Worm (Caenorhabditis elegans) whole organism, young adult: ENCODE results near the gene sucl-1.

Experiments used
- B0261.1 ChIP-seq: sonication (generic microtip); optimal IDR thresholded peaks from 2 replicates; lab custom pipeline; 2016; ENCODE audit warnings: mild to moderate bottlenecking, missing genetic modification characterization, moderate library complexity, missing compliant biosample characterization
- F10E7.11 ChIP-seq: sonication (generic microtip); optimal IDR thresholded peaks from 2 replicates; lab custom pipeline; 2017; ENCODE audit warnings: mild to moderate bottlenecking, missing genetic modification characterization, moderate library complexity, missing compliant biosample characterization
- F22D6.2 ChIP-seq: sonication (generic microtip); optimal IDR thresholded peaks from 2 replicates; lab custom pipeline; 2016; ENCODE audit warnings: mild to moderate bottlenecking, missing genetic modification characterization, missing compliant biosample characterization
- F37B4.10 ChIP-seq: fragments of 200-800 bp; sonication (Bioruptor generic); IDR thresholded peaks from 2 replicates; pipeline ENCODE4 v1.3.6; 2022; ENCODE audit warnings: missing genetic modification characterization, missing compliant biosample characterization
- F39B2.1 ChIP-seq: fragments of 200-800 bp; sonication (Bioruptor generic); IDR thresholded peaks from 2 replicates; pipeline ENCODE4 v1.3.6; 2022; ENCODE audit warnings: missing genetic modification reagents, missing genetic modification characterization, missing compliant biosample characterization
- F52B5.7 ChIP-seq: sonication (generic microtip); optimal IDR thresholded peaks from 2 replicates; lab custom pipeline; 2016; ENCODE audit warnings: mild to moderate bottlenecking, missing genetic modification characterization, missing compliant biosample characterization
- K11D2.4 ChIP-seq: fragments of 200-800 bp; sonication (Bioruptor generic); IDR thresholded peaks from 2 replicates; pipeline ENCODE4 v1.3.6; 2022; ENCODE audit warnings: missing genetic modification reagents, missing genetic modification characterization, missing compliant biosample characterization
- T07F8.4 ChIP-seq: sonication (generic microtip); optimal IDR thresholded peaks from 2 replicates; lab custom pipeline; 2016; ENCODE audit warnings: mild to moderate bottlenecking, missing genetic modification characterization, moderate library complexity, missing compliant biosample characterization
- Y56A3A.18 ChIP-seq: fragments of 200-800 bp; sonication (Bioruptor generic); IDR thresholded peaks from 2 replicates; pipeline ENCODE4 v1.3.6; 2022; ENCODE audit warnings: missing genetic modification reagents, missing genetic modification characterization, missing compliant biosample characterization
- ZK185.1 ChIP-seq: sonication (generic microtip); optimal IDR thresholded peaks from 2 replicates; lab custom pipeline; 2016; ENCODE audit warnings: mild to moderate bottlenecking, missing genetic modification characterization, missing compliant biosample characterization; ENCODE audit not compliant: poor library complexity, severe bottlenecking
- atf-7 ChIP-seq: sonication (generic microtip); optimal IDR thresholded peaks from 2 replicates; lab custom pipeline; 2017; ENCODE audit warnings: mild to moderate bottlenecking, missing genetic modification characterization, missing compliant biosample characterization
- athp-1 ChIP-seq: sonication (generic microtip); optimal IDR thresholded peaks from 2 replicates; lab custom pipeline; 2017; ENCODE audit warnings: mild to moderate bottlenecking, missing genetic modification characterization, missing compliant biosample characterization
- cebp-1 ChIP-seq, 2 experiments: fragments of 200-800 bp in 1 of 2; sonication (Bioruptor generic) in 1 of 2; sonication (generic microtip) in 1 of 2; IDR thresholded peaks in 1 of 2; optimal IDR thresholded peaks in 1 of 2; 2 replicates each; pipeline versions ENCODE4 v1.3.6 to Lab custom; 2017 to 2022; ENCODE audit warnings: missing compliant biosample characterization in 2 of 2, missing genetic modification characterization in 2 of 2, mild to moderate bottlenecking in 1 of 2, missing genetic modification reagents in 1 of 2, moderate library complexity in 1 of 2
- dox-1 ChIP-seq: fragments of 200-800 bp; sonication (Bioruptor generic); IDR thresholded peaks from 2 replicates; pipeline ENCODE4 v1.3.6; 2022; ENCODE audit warnings: missing genetic modification reagents, missing genetic modification characterization, missing compliant biosample characterization
- ekl-4 ChIP-seq: fragments of 200-800 bp; sonication (Bioruptor generic); IDR thresholded peaks from 2 replicates; pipeline ENCODE4 v1.3.6; 2022; ENCODE audit warnings: missing genetic modification reagents, missing genetic modification characterization, missing compliant biosample characterization
- ets-4 ChIP-seq: fragments of 200-800 bp; sonication (Bioruptor generic); optimal IDR thresholded peaks from 2 replicates; lab custom pipeline; 2018; ENCODE audit warnings: mild to moderate bottlenecking, missing genetic modification characterization, missing compliant biosample characterization
- hlh-12 ChIP-seq: sonication (generic microtip); optimal IDR thresholded peaks from 2 replicates; lab custom pipeline; 2016; ENCODE audit warnings: missing genetic modification characterization, missing compliant biosample characterization
- hlh-26 ChIP-seq: fragments of 200-800 bp; sonication (Bioruptor generic); conservative IDR thresholded peaks from 2 replicates; pipeline ENCODE4 v1.3.6; 2022; ENCODE audit warnings: missing genetic modification reagents, missing genetic modification characterization, missing compliant biosample characterization
- hmg-1.2 ChIP-seq: fragments of 200-800 bp; sonication (Bioruptor generic); IDR thresholded peaks from 2 replicates; pipeline ENCODE4 v1.3.6; 2022; ENCODE audit warnings: missing genetic modification reagents, missing genetic modification characterization, missing compliant biosample characterization
- hmg-20 ChIP-seq: fragments of 200-800 bp; sonication (Bioruptor generic); IDR thresholded peaks from 2 replicates; pipeline ENCODE4 v1.3.6; 2022; ENCODE audit warnings: missing genetic modification reagents, missing genetic modification characterization, missing compliant biosample characterization
- lag-1 ChIP-seq: fragments of 200-800 bp; sonication (Bioruptor generic); IDR thresholded peaks from 2 replicates; pipeline ENCODE4 v1.3.6; 2022; ENCODE audit warnings: missing genetic modification reagents, missing genetic modification characterization, missing compliant biosample characterization
- let-526 ChIP-seq: fragments of 200-800 bp; sonication (Bioruptor generic); IDR thresholded peaks from 2 replicates; pipeline ENCODE4 v1.3.6; 2022; ENCODE audit warnings: missing genetic modification reagents, missing genetic modification characterization, missing compliant biosample characterization
- lin-40 ChIP-seq: sonication (generic microtip); optimal IDR thresholded peaks from 2 replicates; lab custom pipeline; 2016; ENCODE audit warnings: missing genetic modification characterization, mild to moderate bottlenecking, missing compliant biosample characterization, missing genotype, missing genetic modification reagents
- madf-10 ChIP-seq: sonication (generic microtip); optimal IDR thresholded peaks from 2 replicates; lab custom pipeline; 2016; ENCODE audit warnings: mild to moderate bottlenecking, missing genetic modification characterization, missing compliant biosample characterization
- madf-6 ChIP-seq: fragments of 200-800 bp; sonication (Bioruptor generic); IDR thresholded peaks from 2 replicates; pipeline ENCODE4 v1.3.6; 2022; ENCODE audit warnings: missing genetic modification reagents, missing genetic modification characterization, missing compliant biosample characterization
- mcd-1 ChIP-seq: fragments of 200-800 bp; sonication (Bioruptor generic); IDR thresholded peaks from 2 replicates; pipeline ENCODE4 v1.3.6; 2022; ENCODE audit warnings: missing genetic modification reagents, missing genetic modification characterization, missing compliant biosample characterization
- mes-4 ChIP-seq: sonication (generic microtip); optimal IDR thresholded peaks from 2 replicates; lab custom pipeline; 2016; ENCODE audit warnings: missing genotype, missing genetic modification characterization, missing compliant biosample characterization
- mxl-1 ChIP-seq: sonication (generic microtip); optimal IDR thresholded peaks from 2 replicates; lab custom pipeline; 2016; ENCODE audit warnings: missing genetic modification characterization, missing compliant biosample characterization
- nfya-1 ChIP-seq: sonication (generic microtip); optimal IDR thresholded peaks from 2 replicates; lab custom pipeline; 2017; ENCODE audit warnings: antibody characterized with exemption, missing compliant biosample characterization, missing genetic modification characterization, borderline replicate concordance; ENCODE audit not compliant: insufficient read depth
- nfyb-1 ChIP-seq: fragments of 200-800 bp; sonication (Bioruptor generic); IDR thresholded peaks from 2 replicates; pipeline ENCODE4 v1.3.6; 2022; ENCODE audit warnings: missing genetic modification reagents, missing genetic modification characterization, missing compliant biosample characterization
- nhr-90 ChIP-seq: sonication (generic microtip); optimal IDR thresholded peaks from 2 replicates; lab custom pipeline; 2016; ENCODE audit warnings: missing genotype, mild to moderate bottlenecking, missing genetic modification characterization, missing compliant biosample characterization
- pbrm-1 ChIP-seq: fragments of 200-800 bp; sonication (Bioruptor generic); IDR thresholded peaks from 2 replicates; pipeline ENCODE4 v1.3.6; 2022; ENCODE audit warnings: missing genetic modification reagents, missing genetic modification characterization, missing compliant biosample characterization
- pha-4 ChIP-seq: fragments of 150-350 bp; sonication (generic microtip); optimal IDR thresholded peaks from 2 replicates; lab custom pipeline; 2014; ENCODE audit warnings: missing biosample characterization, missing genetic modification reagents, missing genetic modification characterization
- rcor-1 ChIP-seq: fragments of 200-800 bp; sonication (Bioruptor generic); IDR thresholded peaks from 2 replicates; pipeline ENCODE4 v1.3.6; 2022; ENCODE audit warnings: missing genetic modification reagents, missing genetic modification characterization, missing compliant biosample characterization
- repo-1 ChIP-seq: sonication (generic microtip); optimal IDR thresholded peaks from 2 replicates; lab custom pipeline; 2017; ENCODE audit warnings: mild to moderate bottlenecking, missing genetic modification characterization, missing compliant biosample characterization
- snpc-1.3 ChIP-seq: sonication (generic microtip); optimal IDR thresholded peaks from 2 replicates; lab custom pipeline; 2017; ENCODE audit warnings: missing genetic modification characterization, mild to moderate bottlenecking, missing compliant biosample characterization, antibody characterized with exemption, moderate library complexity, missing genotype, missing genetic modification reagents; ENCODE audit not compliant: insufficient read depth
- snpc-4 ChIP-seq, 5 experiments: fragments of 150-350 bp in 1 of 5; sonication (generic microtip) in 4 of 5; optimal IDR thresholded peaks; 2 replicates each; lab custom pipeline; 2014 to 2018; ENCODE audit warnings: missing genetic modification characterization in 5 of 5, missing biosample characterization in 3 of 5, antibody characterized with exemption in 2 of 5, mild to moderate bottlenecking in 2 of 5, missing compliant biosample characterization in 2 of 5, missing genotype in 2 of 5, moderate library complexity in 2 of 5, missing genetic modification reagents in 1 of 5
- somi-1 ChIP-seq: fragments of 200-800 bp; sonication (Bioruptor generic); optimal IDR thresholded peaks from 2 replicates; lab custom pipeline; 2018; ENCODE audit warnings: mild to moderate bottlenecking, missing genetic modification characterization, missing compliant biosample characterization
- sptf-2 ChIP-seq: fragments of 200-800 bp; sonication (Bioruptor generic); optimal IDR thresholded peaks from 2 replicates; lab custom pipeline; 2018; ENCODE audit warnings: mild to moderate bottlenecking, missing genetic modification characterization, missing compliant biosample characterization
- xnd-1 ChIP-seq: sonication (generic microtip); optimal IDR thresholded peaks from 2 replicates; lab custom pipeline; 2016; ENCODE audit warnings: missing genotype, missing genetic modification reagents, missing genetic modification characterization, missing compliant biosample characterization
- zfh-2 ChIP-seq: fragments of 200-800 bp; sonication (Bioruptor generic); conservative IDR thresholded peaks from 2 replicates; pipeline ENCODE4 v1.3.6; 2022; ENCODE audit warnings: missing genetic modification reagents, missing genetic modification characterization, missing compliant biosample characterization
- ztf-18 ChIP-seq: sonication (generic microtip); optimal IDR thresholded peaks from 2 replicates; lab custom pipeline; 2016; ENCODE audit warnings: missing genotype, mild to moderate bottlenecking, missing genetic modification characterization, missing compliant biosample characterization
- ztf-26 ChIP-seq: sonication (generic microtip); optimal IDR thresholded peaks from 2 replicates; lab custom pipeline; 2017; ENCODE audit warnings: missing genetic modification characterization, missing compliant biosample characterization
- ztf-6 ChIP-seq: fragments of 200-800 bp; sonication (Bioruptor generic); IDR thresholded peaks from 2 replicates; pipeline ENCODE4 v1.3.6; 2022; ENCODE audit warnings: missing genetic modification reagents, missing genetic modification characterization, missing compliant biosample characterization

Gene sucl-1

ce11 chrX:14706698-14707285, 47.0 kb upstream of the sucl-1 start, which contains the start of gene tmem-184 (continued):
- TF ChIP-seq ekl-4 (peak; percentile 36; the same call in 1 of the 2 replicates), pha-4 (tag; lab: Kevin White, UChicago) (peak; percentile 80), nhr-90 (peak; percentile 2), rcor-1 (GFP tag; lab: Robert Waterston, UW) (no peak), snpc-4 (GFP tag; optimal IDR thresholded peaks at IDR 0.05; lab: Kevin White, UChicago) (no peak), snpc-4 (tag; optimal IDR thresholded peaks at IDR 0.05; lab: Kevin White, UChicago) (peak in 2 of 4 experiments; percentile 14 to 41)

ce11 chrX:14708176-14708642, 45.6 kb upstream of the sucl-1 start:
- TF ChIP-seq madf-6 (GFP tag; lab: Robert Waterston, UW): 0 out of 2 replicates have a peak, but pooled peaks have one; percentile 22
- TF ChIP-seq zfh-2 (GFP tag; lab: Robert Waterston, UW): peak; percentile 100
- TF ChIP-seq snpc-4 (GFP tag; optimal IDR thresholded peaks at IDR 0.05; lab: Kevin White, UChicago): peak; percentile 65
- peak; percentile 64 to 81 (median 72) for TF ChIP-seq snpc-4 (tag; optimal IDR thresholded peaks at IDR 0.05; lab: Kevin White, UChicago)
- no peak for TF ChIP-seq snpc-1.3 (tag; lab: Kevin White, UChicago)
- peak; percentile 44 for TF ChIP-seq F22D6.2 (tag; lab: Kevin White, UChicago)
- TF ChIP-seq xnd-1 (tag; lab: Kevin White, UChicago): no peak
- peak; percentile 91 for TF ChIP-seq nfyb-1 (GFP tag; lab: Robert Waterston, UW)
- peak; percentile 89 for TF ChIP-seq somi-1 (GFP tag; lab: Kevin White, UChicago)
- TF ChIP-seq athp-1 (tag; lab: Kevin White, UChicago): peak; percentile 85
- no peak for TF ChIP-seq F37B4.10 (GFP tag; lab: Robert Waterston, UW)
- TF ChIP-seq ztf-6: no peak
- TF ChIP-seq repo-1 (tag; lab: Kevin White, UChicago): peak; percentile 54
- TF ChIP-seq F39B2.1 (GFP tag; lab: Robert Waterston, UW): no peak
- TF ChIP-seq ets-4: peak; percentile 11
- peak; percentile 98 for TF ChIP-seq mcd-1 (GFP tag; lab: Robert Waterston, UW)
- TF ChIP-seq hlh-12 (tag; lab: Kevin White, UChicago): no peak
- no peak for TF ChIP-seq ekl-4
- TF ChIP-seq F10E7.11 (tag; lab: Kevin White, UChicago): no peak
- TF ChIP-seq sptf-2 (GFP tag; lab: Kevin White, UChicago): no peak
- TF ChIP-seq madf-10 (tag; lab: Kevin White, UChicago): peak; percentile 83
- peak; percentile 95 for TF ChIP-seq lin-40 (tag; lab: Kevin White, UChicago)
- TF ChIP-seq let-526 (GFP tag; lab: Robert Waterston, UW): peak; percentile 71; the same call in 1 of the 2 replicates
- TF ChIP-seq dox-1 (GFP tag; lab: Robert Waterston, UW): peak; percentile 93
- TF ChIP-seq hlh-26 (GFP tag; lab: Robert Waterston, UW): no peak
- TF ChIP-seq atf-7 (tag; lab: Kevin White, UChicago): peak; percentile 85
- TF ChIP-seq pbrm-1 (GFP tag; lab: Robert Waterston, UW): peak; percentile 67
- no peak for TF ChIP-seq B0261.1 (tag; lab: Kevin White, UChicago)
- TF ChIP-seq hmg-1.2 (GFP tag; lab: Robert Waterston, UW): peak; percentile 62
- peak; percentile 27 for TF ChIP-seq T07F8.4 (tag; lab: Kevin White, UChicago)
- no peak for TF ChIP-seq hmg-20 (GFP tag; lab: Robert Waterston, UW)
- TF ChIP-seq lag-1 (GFP tag; lab: Robert Waterston, UW): no peak
- TF ChIP-seq F52B5.7: peak; percentile 85
- TF ChIP-seq ZK185.1 (tag; lab: Kevin White, UChicago): peak; percentile 53
- peak; percentile 68 for TF ChIP-seq cebp-1 (GFP tag; IDR thresholded peaks at IDR 0.05; lab: Robert Waterston, UW)
- TF ChIP-seq cebp-1 (tag; optimal IDR thresholded peaks at IDR 0.05; lab: Kevin White, UChicago): peak; percentile 90
- no peak for TF ChIP-seq mes-4 (tag; lab: Kevin White, UChicago)
- TF ChIP-seq K11D2.4 (GFP tag; lab: Robert Waterston, UW): peak; percentile 87
- TF ChIP-seq mxl-1 (tag; lab: Kevin White, UChicago): no peak
- peak; percentile 92 for TF ChIP-seq ztf-26
- TF ChIP-seq nfya-1 (tag; lab: Kevin White, UChicago): no peak
- peak; percentile 77 for TF ChIP-seq rcor-1 (GFP tag; lab: Robert Waterston, UW)
- peak; percentile 62 for TF ChIP-seq ztf-18
- no peak for TF ChIP-seq Y56A3A.18 (GFP tag; lab: Robert Waterston, UW)
